Worm (Caenorhabditis elegans): ENCODE data around the gene tofu-2.

ce11 chrV:7096129-7096730, 45.2 kb upstream of the tofu-2 start:
- no peak for TF ChIP-seq fos-1 (tag; optimal IDR thresholded peaks at IDR 0.05)
- TF ChIP-seq unc-62 (GFP tag; optimal IDR thresholded peaks at IDR 0.05), result no peak
- TF ChIP-seq zag-1 (tag; optimal IDR thresholded peaks at IDR 0.05), result no peak
- TF ChIP-seq unc-39 (tag; optimal IDR thresholded peaks at IDR 0.05), result no peak
- TF ChIP-seq pqm-1 (tag; optimal IDR thresholded peaks at IDR 0.05), result peak; percentile 21
- TF ChIP-seq nhr-28 (tag; optimal IDR thresholded peaks at IDR 0.05), result no peak
- TF ChIP-seq mml-1 (tag; optimal IDR thresholded peaks at IDR 0.05), result no peak
- TF ChIP-seq snpc-4 (tag; optimal IDR thresholded peaks at IDR 0.05), result no peak
- peak; percentile 27 for TF ChIP-seq elt-2 (tag; optimal IDR thresholded peaks at IDR 0.05)
- TF ChIP-seq aly-2 (tag; optimal IDR thresholded peaks at IDR 0.05), result no peak
- no peak for TF ChIP-seq ZK546.5 (tag; optimal IDR thresholded peaks at IDR 0.05)
- TF ChIP-seq lin-39 (tag; optimal IDR thresholded peaks at IDR 0.05), result no peak
